Fruit fly (Drosophila melanogaster) whole organism, wandering third instar larva: ENCODE measurements around the gene Atpalpha.
A peak's percentile ranks its signal among the peaks of the same experiment; 100 is the strongest.

Experiments
- Abd-B ChIP-seq: fragments of >200 bp; optimal IDR thresholded peaks from 2 replicates; lab custom pipeline; 2017; ENCODE audit warnings: missing biosample characterization, missing genetic modification characterization
- CG32264 ChIP-seq: fragments of 200-800 bp; sonication (Bioruptor generic); optimal IDR thresholded peaks from 2 replicates; lab custom pipeline; 2016; ENCODE audit warnings: missing biosample characterization, missing genetic modification characterization
- CG9705 ChIP-seq: fragments of 200-800 bp; sonication (Bioruptor generic); optimal IDR thresholded peaks from 2 replicates; lab custom pipeline; 2018; ENCODE audit warnings: missing biosample characterization, mild to moderate bottlenecking, missing genetic modification characterization
- CrebA ChIP-seq: fragments of 200-800 bp; sonication (Bioruptor generic); optimal IDR thresholded peaks from 2 replicates; lab custom pipeline; 2016; ENCODE audit warnings: missing biosample characterization, mild to moderate bottlenecking, missing genetic modification characterization, borderline replicate concordance
- Dfd ChIP-seq: fragments of >200 bp; optimal IDR thresholded peaks from 2 replicates; lab custom pipeline; 2017; ENCODE audit warnings: missing biosample characterization, missing genetic modification characterization
- Dif ChIP-seq: fragments of 200-275, 200-300 bp; sonication (Bioruptor generic); optimal IDR thresholded peaks from 2 replicates; lab custom pipeline; 2018; ENCODE audit warnings: missing biosample characterization, missing genetic modification characterization; ENCODE audit not compliant: partially characterized antibody
- HLH106 ChIP-seq: fragments of 200-800 bp; optimal IDR thresholded peaks from 3 replicates; lab custom pipeline; 2019; ENCODE audit warnings: missing biosample characterization, mild to moderate bottlenecking, missing genetic modification characterization, moderate library complexity
- Hnf4 ChIP-seq: fragments of 200-800 bp; sonication (Bioruptor generic); optimal IDR thresholded peaks from 2 replicates; lab custom pipeline; 2016; ENCODE audit warnings: missing biosample characterization, mild to moderate bottlenecking, missing genetic modification characterization
- Hr78 ChIP-seq: fragments of >200 bp; optimal IDR thresholded peaks from 2 replicates; lab custom pipeline; 2017; ENCODE audit warnings: missing biosample characterization, missing genetic modification characterization
- Hr83 ChIP-seq: fragments of 200-300 bp; sonication (Bioruptor generic); optimal IDR thresholded peaks from 2 replicates; lab custom pipeline; 2016; ENCODE audit warnings: missing biosample characterization, mild to moderate bottlenecking, missing genetic modification characterization, moderate library complexity; ENCODE audit not compliant: poor library complexity, severe bottlenecking
- Jra ChIP-seq: sonication (Bioruptor generic); optimal IDR thresholded peaks from 2 replicates; lab custom pipeline; 2016; ENCODE audit warnings: missing biosample characterization, missing genetic modification characterization
- Mio ChIP-seq: sonication (Bioruptor generic); optimal IDR thresholded peaks from 2 replicates; lab custom pipeline; 2016; ENCODE audit warnings: missing biosample characterization, missing genetic modification characterization
- N ChIP-seq: fragments of >200 bp; optimal IDR thresholded peaks from 2 replicates; lab custom pipeline; 2018; ENCODE audit warnings: missing biosample characterization, missing external identifiers, missing genetic modification characterization
- OdsH ChIP-seq: fragments of 200-800 bp; sonication (Bioruptor generic); optimal IDR thresholded peaks from 2 replicates; lab custom pipeline; 2016; ENCODE audit warnings: missing biosample characterization, mild to moderate bottlenecking, missing genetic modification characterization
- Rel ChIP-seq, 2 experiments: fragments of 200-800 bp; sonication (Bioruptor generic) in 1 of 2; optimal IDR thresholded peaks; 2 replicates in 1 of 2; 3 replicates in 1 of 2; lab custom pipeline; 2016 to 2019; ENCODE audit warnings: mild to moderate bottlenecking in 2 of 2, missing biosample characterization in 2 of 2, missing genetic modification characterization in 2 of 2, moderate library complexity in 1 of 2
- Sp1 ChIP-seq: fragments of 200-800 bp; sonication (Bioruptor generic); optimal IDR thresholded peaks from 3 replicates; lab custom pipeline; 2019; ENCODE audit warnings: missing biosample characterization, mild to moderate bottlenecking, missing genetic modification characterization, moderate library complexity
- Vsx2 ChIP-seq: fragments of 200-300, 225-300 bp; sonication (Bioruptor generic); optimal IDR thresholded peaks from 2 replicates; lab custom pipeline; 2018; ENCODE audit warnings: missing biosample characterization, missing genetic modification characterization; ENCODE audit not compliant: partially characterized antibody
- br ChIP-seq: fragments of 200-800 bp; sonication (Bioruptor generic); optimal IDR thresholded peaks from 2 replicates; lab custom pipeline; 2016; ENCODE audit warnings: missing biosample characterization, missing genetic modification characterization
- brk ChIP-seq: fragments of 200-800 bp; sonication (Bioruptor generic); optimal IDR thresholded peaks from 2 replicates; lab custom pipeline; 2016; ENCODE audit warnings: missing biosample characterization, mild to moderate bottlenecking, missing genetic modification characterization
- dl ChIP-seq, 2 experiments: fragments of 175-275, 200-275 bp in 1 of 2; fragments of 200-275 bp in 1 of 2; sonication (Bioruptor generic); optimal IDR thresholded peaks; lab custom pipeline; 2018; ENCODE audit warnings: mild to moderate bottlenecking in 2 of 2, missing biosample characterization in 2 of 2, missing genetic modification characterization in 2 of 2, moderate library complexity in 2 of 2; ENCODE audit not compliant: partially characterized antibody in 2 of 2, insufficient read depth in 1 of 2
- dmrt93B ChIP-seq: fragments of 200-800 bp; sonication (Bioruptor generic); optimal IDR thresholded peaks from 2 replicates; lab custom pipeline; 2018; ENCODE audit warnings: missing biosample characterization, mild to moderate bottlenecking, missing genetic modification characterization
- dsf ChIP-seq: sonication (Bioruptor generic); optimal IDR thresholded peaks from 2 replicates; lab custom pipeline; 2016; ENCODE audit warnings: missing biosample characterization, missing genetic modification characterization, borderline replicate concordance
- ey ChIP-seq: fragments of 200-800 bp; sonication (Bioruptor generic); optimal IDR thresholded peaks from 2 replicates; lab custom pipeline; 2016; ENCODE audit warnings: missing biosample characterization, missing genetic modification characterization
- foxo ChIP-seq, 2 experiments: fragments of 200-800 bp; sonication (Bioruptor generic); optimal IDR thresholded peaks; 2 replicates in 1 of 2; 3 replicates in 1 of 2; lab custom pipeline; 2016 to 2017; ENCODE audit warnings: missing biosample characterization in 2 of 2, missing genetic modification characterization in 2 of 2
- fru ChIP-seq: fragments of 200-800 bp; sonication (Bioruptor generic); optimal IDR thresholded peaks from 3 replicates; lab custom pipeline; 2016; ENCODE audit warnings: missing biosample characterization, mild to moderate bottlenecking, missing genetic modification characterization
- h ChIP-seq: fragments of 200-800 bp; sonication (Bioruptor generic); optimal IDR thresholded peaks from 3 replicates; lab custom pipeline; 2016; ENCODE audit warnings: missing biosample characterization, mild to moderate bottlenecking, missing genetic modification characterization
- jim ChIP-seq: fragments of 175-275, 200-325 bp; sonication (Bioruptor generic); optimal IDR thresholded peaks from 2 replicates; lab custom pipeline; 2016; ENCODE audit warnings: missing biosample characterization, mild to moderate bottlenecking, missing genetic modification characterization
- lola ChIP-seq: fragments of >200 bp; optimal IDR thresholded peaks from 2 replicates; lab custom pipeline; 2017; ENCODE audit warnings: missing biosample characterization, missing genetic modification characterization
- pan ChIP-seq: fragments of >200 bp; optimal IDR thresholded peaks from 2 replicates; lab custom pipeline; 2017
- psq ChIP-seq: fragments of 200-800 bp; sonication (Bioruptor generic); optimal IDR thresholded peaks from 3 replicates; lab custom pipeline; 2017; ENCODE audit warnings: missing biosample characterization, mild to moderate bottlenecking, missing genetic modification characterization, moderate library complexity
- sage ChIP-seq: fragments of 200-800 bp; sonication (Bioruptor generic); optimal IDR thresholded peaks from 2 replicates; lab custom pipeline; 2016; ENCODE audit warnings: missing biosample characterization, mild to moderate bottlenecking, missing genetic modification characterization
- sv ChIP-seq: fragments of 200-800 bp; sonication (Bioruptor generic); optimal IDR thresholded peaks from 3 replicates; lab custom pipeline; 2016; ENCODE audit warnings: missing biosample characterization, missing genetic modification characterization
- tai ChIP-seq: sonication (Bioruptor generic); optimal IDR thresholded peaks from 2 replicates; lab custom pipeline; 2016; ENCODE audit warnings: missing biosample characterization, missing genetic modification characterization
- usp ChIP-seq: fragments of >200 bp; optimal IDR thresholded peaks from 2 replicates; lab custom pipeline; 2017; ENCODE audit warnings: missing biosample characterization, missing genetic modification characterization
- woc ChIP-seq: sonication (Bioruptor generic); optimal IDR thresholded peaks from 2 replicates; lab custom pipeline; 2016; ENCODE audit warnings: missing biosample characterization, mild to moderate bottlenecking, missing genetic modification characterization

Gene Atpalpha

DNA sequence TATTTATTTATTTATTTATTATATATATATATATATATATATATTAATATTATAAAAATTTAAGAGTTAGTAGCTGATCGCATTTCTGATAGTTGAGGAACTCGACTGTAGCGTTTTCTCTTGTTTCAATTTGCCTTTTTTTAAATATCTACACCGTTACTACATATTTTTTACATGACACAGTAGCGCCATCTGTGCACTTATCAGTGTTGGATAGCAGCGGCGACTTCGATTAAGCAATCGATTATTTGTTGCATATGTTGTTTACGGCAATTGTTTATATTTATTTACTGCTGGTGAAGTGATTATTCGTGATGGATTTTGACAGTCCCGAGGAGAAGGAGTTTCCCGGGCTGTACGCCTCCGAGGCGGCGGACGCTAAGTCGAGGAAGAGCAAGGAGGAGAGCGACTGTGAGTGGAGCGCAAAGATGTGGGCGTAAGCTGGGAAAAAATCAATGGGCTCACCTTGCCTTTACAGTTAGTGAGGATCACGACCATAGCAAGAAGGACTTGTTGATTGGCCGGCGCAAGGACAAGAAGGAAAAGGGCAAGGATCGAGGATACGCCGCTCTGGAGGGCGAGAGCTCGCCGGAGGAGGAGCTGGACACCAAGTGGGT lies 69.1 kb downstream of the Atpalpha start, which contains the start of gene Rlip (continued):
- TF ChIP-seq Dif (GFP tag; lab: Kevin White, UChicago) (no peak), OdsH (GFP tag; lab: Kevin White, UChicago) (no peak), Hr78 (no peak), CrebA (GFP tag; lab: Kevin White, UChicago) (no peak), tai (GFP tag; lab: Kevin White, UChicago) (no peak), dmrt93B (GFP tag; lab: Kevin White, UChicago) (peak; percentile 27), HLH106 (peak; percentile 42), jim (no peak), Hr83 (GFP tag; lab: Kevin White, UChicago) (no peak), Rel (GFP tag; optimal IDR thresholded peaks at IDR 0.05; lab: Kevin White, UChicago) (no peak), Rel (tag; optimal IDR thresholded peaks at IDR 0.05; lab: Kevin White, UChicago) (peak; percentile 17), dsf (GFP tag; lab: Kevin White, UChicago) (no peak), Dfd (no peak), h (GFP tag; lab: Kevin White, UChicago) (peak; percentile 59)

DNA sequence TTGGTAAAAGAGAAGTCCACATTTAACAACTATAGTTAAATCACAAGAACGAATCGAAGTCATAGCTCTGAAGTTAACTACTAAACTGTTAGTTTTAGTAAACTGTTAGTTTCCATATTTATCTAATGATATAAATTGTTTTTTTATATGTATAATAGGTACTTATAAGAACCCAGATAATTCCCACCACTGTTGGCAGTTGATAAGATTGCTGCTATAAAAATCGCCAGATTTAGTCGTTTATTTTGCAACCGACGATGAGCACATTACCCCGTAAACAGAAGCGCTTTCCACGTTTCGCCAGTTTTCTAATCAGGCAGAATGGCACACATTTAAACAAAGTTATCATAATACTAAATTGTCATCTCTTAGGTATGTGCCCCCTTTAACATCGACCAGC lies 70.6 kb downstream of the Atpalpha start:
- no peak for TF ChIP-seq CrebA (GFP tag; lab: Kevin White, UChicago)
- TF ChIP-seq Hr83 (GFP tag; lab: Kevin White, UChicago), result no peak
- no peak for TF ChIP-seq jim
- TF ChIP-seq foxo (GFP tag; optimal IDR thresholded peaks at IDR 0.05; lab: Kevin White, UChicago), result peak in 1 of 2 experiments; percentile 31
- no peak for TF ChIP-seq dmrt93B (GFP tag; lab: Kevin White, UChicago)
- TF ChIP-seq Sp1 (GFP tag; lab: Kevin White, UChicago), result no peak
- peak; percentile 27 for TF ChIP-seq brk (GFP tag; lab: Kevin White, UChicago)
- TF ChIP-seq Hnf4, result no peak
- no peak for TF ChIP-seq ey (GFP tag; lab: Kevin White, UChicago)
- TF ChIP-seq fru, result no peak
- TF ChIP-seq Rel (GFP tag; optimal IDR thresholded peaks at IDR 0.05; lab: Kevin White, UChicago), result no peak
- TF ChIP-seq Rel (tag; optimal IDR thresholded peaks at IDR 0.05; lab: Kevin White, UChicago), result no peak
- TF ChIP-seq HLH106, result no peak
- TF ChIP-seq psq (GFP tag; lab: Kevin White, UChicago), result no peak
- TF ChIP-seq sage, result no peak
- no peak for TF ChIP-seq Hr78
- TF ChIP-seq N (GFP tag; lab: Kevin White, UChicago), result no peak
- peak; percentile 7 for TF ChIP-seq h (GFP tag; lab: Kevin White, UChicago)

DNA sequence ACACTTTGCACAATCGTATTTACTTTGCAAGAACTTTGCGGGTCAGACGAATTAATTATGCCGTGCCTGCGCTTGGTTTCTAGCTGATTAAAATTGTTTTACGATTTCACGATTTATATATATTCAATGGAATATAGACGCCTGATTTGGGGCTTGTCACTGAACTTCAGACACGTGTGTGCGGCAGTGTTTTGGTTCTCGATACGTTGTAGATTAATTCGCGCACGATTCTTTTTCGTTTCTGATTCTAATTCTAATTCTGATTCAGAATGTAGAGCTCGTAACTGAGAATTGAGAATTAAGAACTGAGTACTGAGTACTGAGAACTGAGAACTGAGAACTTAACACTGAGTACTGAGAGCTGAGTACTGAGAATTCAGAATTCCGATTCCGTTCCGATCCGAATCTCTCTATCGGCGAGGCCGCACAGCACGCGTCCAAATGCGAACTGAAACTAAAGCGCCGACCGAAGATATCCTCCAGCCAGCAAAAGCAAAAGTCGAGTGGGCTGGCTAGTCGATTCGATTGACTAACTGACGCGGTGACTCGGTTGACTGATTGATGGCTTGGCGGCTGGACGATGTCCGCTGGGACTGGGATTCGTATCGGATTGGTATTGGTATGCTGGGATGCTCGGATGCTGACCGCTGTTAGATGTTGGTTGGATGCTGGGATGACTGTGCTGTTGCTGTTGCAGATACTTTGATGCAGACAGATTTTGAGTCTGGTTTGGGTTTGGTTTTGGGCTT lies 74.4 kb downstream of the Atpalpha start:
- no peak for TF ChIP-seq usp (GFP tag; lab: Kevin White, UChicago)
- no peak for TF ChIP-seq CG32264 (GFP tag; lab: Kevin White, UChicago)
- no peak for TF ChIP-seq HLH106
- TF ChIP-seq fru, result no peak
- no peak for TF ChIP-seq jim
- no peak for TF ChIP-seq woc (GFP tag; lab: Kevin White, UChicago)
- no peak for TF ChIP-seq Dif (GFP tag; lab: Kevin White, UChicago)
- TF ChIP-seq N (GFP tag; lab: Kevin White, UChicago), result no peak
- TF ChIP-seq pan (lab: Kevin White, UChicago), result no peak
- no peak for TF ChIP-seq brk (GFP tag; lab: Kevin White, UChicago)
- TF ChIP-seq Rel (GFP tag; optimal IDR thresholded peaks at IDR 0.05; lab: Kevin White, UChicago), result no peak
- no peak for TF ChIP-seq Rel (tag; optimal IDR thresholded peaks at IDR 0.05; lab: Kevin White, UChicago)

DNA sequence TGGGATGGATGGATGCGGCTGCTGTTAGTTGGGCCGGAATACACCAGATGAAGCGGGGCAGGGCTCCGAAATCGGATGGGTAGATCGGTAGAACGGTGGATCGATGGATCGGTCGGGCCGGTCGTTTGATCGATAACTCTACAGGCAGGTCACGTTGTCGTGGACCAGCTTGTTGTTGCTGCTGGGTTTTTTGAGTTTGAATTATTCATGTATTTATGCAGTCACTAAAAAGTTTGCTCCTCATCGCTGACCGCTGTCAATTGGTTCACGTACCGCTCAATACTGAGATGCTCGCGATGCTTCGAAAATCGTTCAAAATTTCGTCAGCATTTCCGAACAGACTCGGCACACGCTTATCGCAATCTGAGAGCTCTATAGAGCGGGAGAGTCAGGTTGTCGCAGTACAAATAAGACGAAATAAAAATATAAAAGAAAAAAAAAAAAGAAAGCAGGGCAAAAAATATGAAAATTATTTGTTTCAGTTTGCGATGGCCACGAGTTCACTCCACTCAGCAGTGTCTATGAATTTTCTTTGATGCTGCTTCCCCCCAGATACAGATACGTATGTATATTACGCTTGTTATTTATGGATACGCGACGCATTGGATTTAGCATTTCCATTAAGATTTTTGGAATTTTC lies 75.5 kb downstream of the Atpalpha start, which contains the start of gene peg:
Gene peg (minus strand): TSS at position 262 of the 640 bp plus-strand sequence.
- TF ChIP-seq Sp1 (GFP tag; lab: Kevin White, UChicago), result peak; percentile 72
- no peak for TF ChIP-seq OdsH (GFP tag; lab: Kevin White, UChicago)
- peak; percentile 9 for TF ChIP-seq sage
- no peak for TF ChIP-seq CG9705 (GFP tag; lab: Kevin White, UChicago)
- TF ChIP-seq psq (GFP tag; lab: Kevin White, UChicago), result no peak
- no peak for TF ChIP-seq N (GFP tag; lab: Kevin White, UChicago)
- peak; percentile 9 for TF ChIP-seq HLH106
- no peak for TF ChIP-seq brk (GFP tag; lab: Kevin White, UChicago)
- no peak for TF ChIP-seq sv (GFP tag; lab: Kevin White, UChicago)
- TF ChIP-seq Dif (GFP tag; lab: Kevin White, UChicago), result no peak
- peak; percentile 37 for TF ChIP-seq br (GFP tag; lab: Kevin White, UChicago)
- no peak for TF ChIP-seq dl (GFP tag; optimal IDR thresholded peaks at IDR 0.05; lab: Kevin White, UChicago; ENCODE audit: insufficient read depth in 1 of 2, partially characterized antibody in 2 of 2)
- no peak for TF ChIP-seq dsf (GFP tag; lab: Kevin White, UChicago)
- no peak for TF ChIP-seq jim
- TF ChIP-seq lola (GFP tag; lab: Kevin White, UChicago), result no peak
- TF ChIP-seq CG32264 (GFP tag; lab: Kevin White, UChicago), result no peak
- no peak for TF ChIP-seq Vsx2 (GFP tag; lab: Kevin White, UChicago)
- TF ChIP-seq Rel (GFP tag; optimal IDR thresholded peaks at IDR 0.05; lab: Kevin White, UChicago), result peak; percentile 84
- TF ChIP-seq Rel (tag; optimal IDR thresholded peaks at IDR 0.05; lab: Kevin White, UChicago), result no peak
- TF ChIP-seq h (GFP tag; lab: Kevin White, UChicago), result no peak
- TF ChIP-seq Mio (GFP tag; lab: Kevin White, UChicago), result no peak
- TF ChIP-seq ey (GFP tag; lab: Kevin White, UChicago), result no peak
- TF ChIP-seq Jra, result no peak
- TF ChIP-seq Hr83 (GFP tag; lab: Kevin White, UChicago), result no peak
- TF ChIP-seq Hnf4, result no peak
- no peak for TF ChIP-seq pan (lab: Kevin White, UChicago)
- no peak for TF ChIP-seq Abd-B (GFP tag; lab: Kevin White, UChicago)
